Worm (Caenorhabditis elegans): Measurements from ENCODE around the gene C25H3.14.

The C25H3.14 gene

ce11 chrII:5698254-5698653 lies 3.4 kb downstream of the C25H3.14 start:
- TF ChIP-seq fkh-8 (tag; optimal IDR thresholded peaks at IDR 0.05) (peak; percentile 19), nhr-237 (tag; optimal IDR thresholded peaks at IDR 0.05) (no peak), elt-3 (tag; optimal IDR thresholded peaks at IDR 0.05) (peak in 2 of 6 experiments; percentile 51 to 85), nhr-85 (tag) (peak; percentile 56), vab-15 (tag; optimal IDR thresholded peaks at IDR 0.05) (peak; percentile 46), sptf-1 (tag; optimal IDR thresholded peaks at IDR 0.05) (no peak), nhr-71 (tag; optimal IDR thresholded peaks at IDR 0.05) (peak; percentile 88), ztf-4 (tag; optimal IDR thresholded peaks at IDR 0.05) (peak; percentile 35), snu-23 (GFP tag; optimal IDR thresholded peaks at IDR 0.05) (peak; percentile 77), Y116A8C.19 (tag; optimal IDR thresholded peaks at IDR 0.05; ENCODE audit: borderline replicate concordance) (no peak), blmp-1 (tag; optimal IDR thresholded peaks at IDR 0.05) (peak; percentile 38), ceh-88 (GFP tag; IDR thresholded peaks at IDR 0.05) (no peak), lin-35 (GFP tag; optimal IDR thresholded peaks at IDR 0.05) (peak; percentile 27 to 72), nhr-12 (tag; optimal IDR thresholded peaks at IDR 0.05) (no peak), mdl-1 (tag; optimal IDR thresholded peaks at IDR 0.05) (peak in 1 of 2 experiments; percentile 26), dsc-1 (tag; optimal IDR thresholded peaks at IDR 0.05) (no peak), nhr-19 (GFP tag; conservative IDR thresholded peaks at IDR 0.05) (peak; percentile 82), rnt-1 (tag; optimal IDR thresholded peaks at IDR 0.05) (peak; percentile 57), ztf-11 (tag; optimal IDR thresholded peaks at IDR 0.05) (no peak), skn-1 (tag; optimal IDR thresholded peaks at IDR 0.05) (peak; percentile 4), egl-13 (tag; optimal IDR thresholded peaks at IDR 0.05) (no peak), aly-2 (tag; optimal IDR thresholded peaks at IDR 0.05) (no peak), mep-1 (tag; optimal IDR thresholded peaks at IDR 0.05) (peak; percentile 52), nhr-77 (tag; optimal IDR thresholded peaks at IDR 0.05) (no peak), efl-3 (GFP tag; optimal IDR thresholded peaks at IDR 0.05) (no peak), nhr-47 (tag; optimal IDR thresholded peaks at IDR 0.05) (peak; percentile 33), swsn-7 (tag; optimal IDR thresholded peaks at IDR 0.05) (peak; percentile 25), pag-3 (tag; optimal IDR thresholded peaks at IDR 0.05; ENCODE audit: borderline replicate concordance, insufficient read depth) (peak; percentile 81), C16A3.4 (tag; optimal IDR thresholded peaks at IDR 0.05) (peak; percentile 50), nhr-20 (tag; optimal IDR thresholded peaks at IDR 0.05) (peak; percentile 77), nhr-76 (tag; optimal IDR thresholded peaks at IDR 0.05) (no peak), tbx-2 (tag; optimal IDR thresholded peaks at IDR 0.05) (peak; percentile 57), nhr-28 (tag; optimal IDR thresholded peaks at IDR 0.05) (no peak), lsy-2 (tag; optimal IDR thresholded peaks at IDR 0.05) (peak; percentile 44 to 55), egl-27 (tag; optimal IDR thresholded peaks at IDR 0.05) (no peak), unc-62 (GFP tag; optimal IDR thresholded peaks at IDR 0.05) (no peak), zip-4 (GFP tag; optimal IDR thresholded peaks at IDR 0.05) (no peak), nhr-84 (tag; optimal IDR thresholded peaks at IDR 0.05) (no peak), nhr-11 (tag; optimal IDR thresholded peaks at IDR 0.05) (peak; percentile 36), ets-5 (GFP tag; IDR thresholded peaks at IDR 0.05) (no peak), lin-13 (GFP tag; optimal IDR thresholded peaks at IDR 0.05) (peak; percentile 57), lin-14 (GFP tag; optimal IDR thresholded peaks at IDR 0.05) (peak; percentile 85), elt-2 (tag; optimal IDR thresholded peaks at IDR 0.05) (peak; percentile 51), dpl-1 (GFP tag; optimal IDR thresholded peaks at IDR 0.05) (peak in 2 of 3 experiments; percentile 23 to 44), unc-130 (tag; optimal IDR thresholded peaks at IDR 0.05) (peak; percentile 81)

Data from whole organism, L1 larva.